Worm (Caenorhabditis elegans): ENCODE results near the gene F53C3.6.
A peak's percentile ranks its signal among the peaks of the same experiment; 100 is the strongest.

Gene F53C3.6

ce11 chrII:3897758-3898494 lies at the start of gene F53C3.6 (continued):
- TF ChIP-seq daf-16 (GFP tag; optimal IDR thresholded peaks at IDR 0.05) (peak in 1 of 2 experiments; percentile 1), daf-16 (tag; optimal IDR thresholded peaks at IDR 0.05) (no peak), sdz-12 (GFP tag; optimal IDR thresholded peaks at IDR 0.05) (no peak), lin-13 (GFP tag; optimal IDR thresholded peaks at IDR 0.05) (peak; percentile 39)

- no peak for TF ChIP-seq mxl-3 (GFP tag; optimal IDR thresholded peaks at IDR 0.05)
- TF ChIP-seq lin-1 (GFP tag; IDR thresholded peaks at IDR 0.05), result no peak
- no peak for TF ChIP-seq madf-5 (GFP tag; IDR thresholded peaks at IDR 0.05)
- TF ChIP-seq nhr-25 (tag; optimal IDR thresholded peaks at IDR 0.05; ENCODE audit: borderline replicate concordance, insufficient read depth), result no peak
- TF ChIP-seq daf-8 (GFP tag; IDR thresholded peaks at IDR 0.05), result no peak
- no peak for TF ChIP-seq aha-1 (tag)
- TF ChIP-seq ceh-20 (GFP tag; IDR thresholded peaks at IDR 0.05), result no peak
- TF ChIP-seq nhr-10 (tag; optimal IDR thresholded peaks at IDR 0.05), result no peak
- no peak for TF ChIP-seq daf-19 (GFP tag; conservative IDR thresholded peaks at IDR 0.05)
- TF ChIP-seq snpc-1.2 (GFP tag; IDR thresholded peaks at IDR 0.05), result no peak
- TF ChIP-seq pqm-1 (tag; optimal IDR thresholded peaks at IDR 0.05), result no peak
Measured at ce11 chrII:3850655-3851054, 47.3 kb upstream of the F53C3.6 start, which contains the start of gene nhr-72. Gene nhr-72, minus strand, starts transcription at chrII:3850755.

DNA sequence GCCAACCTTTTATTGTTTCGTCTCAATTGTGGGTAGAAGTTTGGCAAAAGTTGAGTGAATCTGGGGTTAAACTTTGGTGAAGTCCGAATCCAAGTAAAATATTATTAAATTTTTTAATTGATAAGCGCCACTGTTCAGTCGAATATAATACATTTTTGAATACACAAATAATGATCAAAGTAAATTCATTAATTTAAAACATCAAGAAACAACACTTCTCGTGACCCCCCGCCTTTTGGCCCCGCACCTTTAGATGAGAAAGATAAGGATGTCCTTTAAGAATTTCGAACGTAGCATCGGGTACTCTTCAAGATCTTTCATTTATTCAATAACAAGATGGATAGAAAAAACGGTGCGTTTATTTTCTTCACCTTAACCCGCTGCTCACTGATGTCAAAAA lies 45.3 kb upstream of the F53C3.6 start, which contains the start of gene nhr-257:
Gene nhr-257, plus strand, starts transcription at position 301 of the 400 bp plus-strand sequence.
- TF ChIP-seq lin-15B (tag; optimal IDR thresholded peaks at IDR 0.05) (no peak), zip-2 (tag; optimal IDR thresholded peaks at IDR 0.05) (no peak), daf-8 (GFP tag; IDR thresholded peaks at IDR 0.05) (no peak), dpl-1 (GFP tag; optimal IDR thresholded peaks at IDR 0.05) (no peak), snpc-1.2 (GFP tag; IDR thresholded peaks at IDR 0.05) (no peak), pqm-1 (tag; optimal IDR thresholded peaks at IDR 0.05) (no peak), rbr-2 (tag; optimal IDR thresholded peaks at IDR 0.05) (no peak), daf-16 (GFP tag; optimal IDR thresholded peaks at IDR 0.05) (no peak), daf-16 (tag; optimal IDR thresholded peaks at IDR 0.05) (no peak), ceh-44 (GFP tag; IDR thresholded peaks at IDR 0.05) (no peak), ceh-20 (GFP tag; IDR thresholded peaks at IDR 0.05) (no peak), nhr-42 (GFP tag; IDR thresholded peaks at IDR 0.05) (no peak), attf-4 (tag; optimal IDR thresholded peaks at IDR 0.05) (no peak), ceh-82 (tag; optimal IDR thresholded peaks at IDR 0.05) (no peak), skn-1 (tag; optimal IDR thresholded peaks at IDR 0.05) (no peak), mdt-29 (GFP tag; IDR thresholded peaks at IDR 0.05) (no peak), set-16 (GFP tag; IDR thresholded peaks at IDR 0.05) (no peak), Y5F2A.4 (GFP tag; optimal IDR thresholded peaks at IDR 0.05) (no peak), D1046.2 (GFP tag; IDR thresholded peaks at IDR 0.05) (no peak), zfp-2 (tag; optimal IDR thresholded peaks at IDR 0.05) (no peak)

- no peak for TF ChIP-seq unc-130 (GFP tag; optimal IDR thresholded peaks at IDR 0.05)
- no peak for TF ChIP-seq nhr-42 (GFP tag; IDR thresholded peaks at IDR 0.05)
- no peak for TF ChIP-seq nhr-11 (tag; optimal IDR thresholded peaks at IDR 0.05)
- TF ChIP-seq lin-38 (GFP tag; IDR thresholded peaks at IDR 0.05), result no peak
Measured at ce11 chrII:3860826-3861225, 37.1 kb upstream of the F53C3.6 start, which contains the start of gene oac-11. Gene oac-11, minus strand, starts transcription at chrII:3860926.

ce11 chrII:3862053-3862452 lies 35.9 kb upstream of the F53C3.6 start:
- TF ChIP-seq spr-1 (tag; optimal IDR thresholded peaks at IDR 0.05) (no peak), snpc-4 (tag; optimal IDR thresholded peaks at IDR 0.05) (no peak), mdt-29 (GFP tag; IDR thresholded peaks at IDR 0.05) (no peak), nhr-42 (GFP tag; IDR thresholded peaks at IDR 0.05) (no peak), lsy-2 (tag; optimal IDR thresholded peaks at IDR 0.05) (no peak), sdz-12 (GFP tag; optimal IDR thresholded peaks at IDR 0.05) (no peak), nhr-11 (tag; optimal IDR thresholded peaks at IDR 0.05) (no peak), mep-1 (tag; optimal IDR thresholded peaks at IDR 0.05) (no peak), nhr-48 (tag; optimal IDR thresholded peaks at IDR 0.05) (no peak), egl-43 (GFP tag; IDR thresholded peaks at IDR 0.05) (no peak), dve-1 (tag; optimal IDR thresholded peaks at IDR 0.05; ENCODE audit: insufficient read depth) (no peak), mxl-2 (GFP tag; conservative IDR thresholded peaks at IDR 0.05) (no peak), ztf-11 (tag; optimal IDR thresholded peaks at IDR 0.05) (no peak), T26A8.4 (GFP tag; IDR thresholded peaks at IDR 0.05) (no peak), dmd-6 (GFP tag; IDR thresholded peaks at IDR 0.05) (no peak), mdl-1 (tag; optimal IDR thresholded peaks at IDR 0.05) (no peak), nhr-41 (GFP tag; IDR thresholded peaks at IDR 0.05) (no peak)
